Worm (Caenorhabditis elegans): ENCODE measurements around the gene srj-27.

ce11 chrV:15127955-15128354 is 642 bp upstream of the srj-27 start, which contains the start of gene srr-7:
- TF ChIP-seq nhr-76 (tag; optimal IDR thresholded peaks at IDR 0.05) = no peak
- no peak for TF ChIP-seq nhr-11 (tag; optimal IDR thresholded peaks at IDR 0.05)
